Fruit fly (Drosophila melanogaster): Measurements from ENCODE around the gene CG34328.

- TF ChIP-seq lola (GFP tag; optimal IDR thresholded peaks at IDR 0.05) (no peak), GATAe (GFP tag; conservative IDR thresholded peaks at IDR 0.05) (no peak), grn (GFP tag; optimal IDR thresholded peaks at IDR 0.05) (no peak), CG11456 (GFP tag; IDR thresholded peaks at IDR 0.05) (no peak), Hr51 (GFP tag; optimal IDR thresholded peaks at IDR 0.05) (no peak), bcd (GFP tag; optimal IDR thresholded peaks at IDR 0.05) (no peak), cad (GFP tag; optimal IDR thresholded peaks at IDR 0.05) (no peak), CG15479 (GFP tag; optimal IDR thresholded peaks at IDR 0.05) (no peak), CG12071 (GFP tag; optimal IDR thresholded peaks at IDR 0.05) (no peak), ab (GFP tag; optimal IDR thresholded peaks at IDR 0.05) (no peak), Hmx (GFP tag; optimal IDR thresholded peaks at IDR 0.05) (no peak), Deaf1 (tag; optimal IDR thresholded peaks at IDR 0.05) (no peak)
These were observed 14.1 kb downstream of the CG34328 start for dm6 chrX:18385801-18386200.

All from whole organism, embryonic.